Worm (Caenorhabditis elegans): ENCODE data around the gene Y53F4B.36.

DNA sequence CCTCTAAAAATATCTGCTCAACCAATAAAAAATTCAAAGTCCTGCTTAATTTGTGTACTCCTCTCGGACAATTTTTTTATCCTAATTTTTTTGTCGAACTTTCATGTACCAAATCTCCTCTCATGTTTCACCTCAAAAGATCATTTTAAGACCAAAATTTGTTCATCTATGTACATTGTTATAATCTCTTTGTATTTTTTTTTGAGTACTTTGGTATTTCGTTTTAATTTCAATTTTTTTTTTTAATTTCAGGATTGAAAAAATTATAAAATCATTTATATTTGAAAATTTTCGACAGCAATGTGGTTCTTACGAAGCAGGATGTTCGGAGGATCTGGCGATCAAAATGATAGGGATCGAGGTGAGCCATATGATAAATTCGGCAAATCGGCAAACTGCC, 20.7 kb downstream of the Y53F4B.36 start, which contains the start of gene spsb-1:
- TF ChIP-seq sea-1 (GFP tag; conservative IDR thresholded peaks at IDR 0.05) (no peak), tbx-11 (GFP tag; IDR thresholded peaks at IDR 0.05) (no peak), hmg-4 (GFP tag; optimal IDR thresholded peaks at IDR 0.05) (no peak), ama-1 (optimal IDR thresholded peaks at IDR 0.05) (no peak), hmbx-1 (tag; optimal IDR thresholded peaks at IDR 0.05) (no peak), hnd-1 (tag; optimal IDR thresholded peaks at IDR 0.05) (no peak), ets-7 (tag; optimal IDR thresholded peaks at IDR 0.05) (no peak), ceh-36 (tag; optimal IDR thresholded peaks at IDR 0.05) (no peak), scrt-1 (GFP tag; IDR thresholded peaks at IDR 0.05) (no peak), aly-1 (tag; optimal IDR thresholded peaks at IDR 0.05) (no peak)
